Fruit fly (Drosophila melanogaster) whole organism, embryonic: ENCODE data around the gene Paics.
A peak's percentile ranks its signal among the peaks of the same experiment; 100 is the strongest.

ENCODE experiments used
- Aef1 ChIP-seq: fragments of 200-800 bp; sonication (Bioruptor generic); IDR thresholded peaks from 3 replicates; pipeline ENCODE4 v1.3.6; 2022; ENCODE audit warnings: missing biosample characterization, missing genetic modification characterization
- Blimp-1 ChIP-seq: fragments of 200-800 bp; sonication (Bioruptor generic); optimal IDR thresholded peaks from 3 replicates; lab custom pipeline; 2018; ENCODE audit warnings: missing biosample characterization, missing genetic modification characterization, mild to moderate bottlenecking, moderate library complexity, missing genetic modification reagents
- CG10267 ChIP-seq: fragments of 200-800 bp; sonication (Bioruptor generic); optimal IDR thresholded peaks from 2 replicates; lab custom pipeline; 2018; ENCODE audit warnings: missing biosample characterization, mild to moderate bottlenecking, missing genetic modification characterization, moderate library complexity
- CG10366 ChIP-seq: fragments of 200-800 bp; sonication (Bioruptor generic); IDR thresholded peaks from 2 replicates; pipeline ENCODE4 v1.3.6; 2022; ENCODE audit warnings: missing biosample characterization, missing genetic modification characterization
- CG14441 ChIP-seq: fragments of 200-800 bp; sonication (Bioruptor generic); IDR thresholded peaks from 2 replicates; pipeline ENCODE4 v1.3.6; 2022; ENCODE audit warnings: missing biosample characterization, missing genetic modification characterization
- CG14710 ChIP-seq: fragments of 200-800 bp; sonication (Bioruptor generic); optimal IDR thresholded peaks from 3 replicates; lab custom pipeline; 2019; ENCODE audit warnings: missing biosample characterization, mild to moderate bottlenecking, missing genetic modification characterization, moderate library complexity
- CG15011 ChIP-seq: fragments of 200-800 bp; sonication (Bioruptor generic); optimal IDR thresholded peaks from 3 replicates; lab custom pipeline; 2018; ENCODE audit warnings: missing biosample characterization, mild to moderate bottlenecking, missing genetic modification characterization
- CG1647 ChIP-seq: fragments of 200-800 bp; sonication (Bioruptor generic); optimal IDR thresholded peaks from 3 replicates; lab custom pipeline; 2016; ENCODE audit warnings: missing biosample characterization, missing genetic modification characterization
- CG16779 ChIP-seq: fragments of 200-800 bp; sonication (Bioruptor generic); IDR thresholded peaks from 2 replicates; pipeline ENCODE4 v1.3.6; 2022; ENCODE audit warnings: missing biosample characterization, missing genetic modification characterization
- CG17328 ChIP-seq: fragments of 200-800 bp; sonication (Bioruptor generic); IDR thresholded peaks from 2 replicates; pipeline ENCODE4 v1.3.6; 2022; ENCODE audit warnings: missing biosample characterization, missing genetic modification characterization
- CG17612 ChIP-seq: fragments of 200-800 bp; sonication (Bioruptor generic); IDR thresholded peaks from 2 replicates; pipeline ENCODE4 v1.3.6; 2022; ENCODE audit warnings: missing biosample characterization, missing genetic modification characterization
- CG17912 ChIP-seq: fragments of 200-800 bp; sonication (Bioruptor generic); optimal IDR thresholded peaks from 2 replicates; lab custom pipeline; 2018; ENCODE audit warnings: missing biosample characterization, mild to moderate bottlenecking, missing genetic modification characterization
- CG2875 ChIP-seq: fragments of 200-800 bp; sonication (Bioruptor generic); optimal IDR thresholded peaks from 2 replicates; lab custom pipeline; 2017; ENCODE audit warnings: missing biosample characterization, mild to moderate bottlenecking, missing genetic modification characterization, missing genetic modification reagents
- CG3065 ChIP-seq: fragments of 200-800 bp; sonication (Bioruptor generic); optimal IDR thresholded peaks from 2 replicates; lab custom pipeline; 2016; ENCODE audit warnings: missing biosample characterization, missing genetic modification characterization
- CG3163 ChIP-seq: fragments of 200-800 bp; sonication (Bioruptor generic); optimal IDR thresholded peaks from 3 replicates; lab custom pipeline; 2016; ENCODE audit warnings: missing biosample characterization, missing genetic modification characterization
- CG32772 ChIP-seq: fragments of 200-800 bp; sonication (Bioruptor generic); IDR thresholded peaks from 2 replicates; pipeline ENCODE4 v1.3.6; 2022; ENCODE audit warnings: missing biosample characterization, missing genetic modification characterization
- CG34224 ChIP-seq: fragments of 200-800 bp; sonication (Bioruptor generic); IDR thresholded peaks from 3 replicates; pipeline ENCODE4 v1.3.6; 2022; ENCODE audit warnings: missing biosample characterization, missing genetic modification characterization; ENCODE audit not compliant: partially characterized antibody
- CG3847 ChIP-seq: fragments of 200-800 bp; sonication (Bioruptor generic); IDR thresholded peaks from 2 replicates; pipeline ENCODE4 v1.3.6; 2022; ENCODE audit warnings: missing biosample characterization, missing genetic modification characterization
- CG3995 ChIP-seq: fragments of 200-800 bp; sonication (Bioruptor generic); optimal IDR thresholded peaks from 3 replicates; lab custom pipeline; 2016; ENCODE audit warnings: missing biosample characterization, missing genetic modification characterization
- CG4424 ChIP-seq: fragments of 200-800 bp; sonication (Bioruptor generic); optimal IDR thresholded peaks from 3 replicates; lab custom pipeline; 2016; ENCODE audit warnings: missing biosample characterization, missing genetic modification characterization
- CG8281 ChIP-seq: fragments of 200-800 bp; sonication (Bioruptor generic); optimal IDR thresholded peaks from 2 replicates; lab custom pipeline; 2018; ENCODE audit warnings: missing biosample characterization, mild to moderate bottlenecking, missing genetic modification characterization, moderate library complexity
- CG8359 ChIP-seq: fragments of 200-800 bp; sonication (Bioruptor generic); optimal IDR thresholded peaks from 2 replicates; lab custom pipeline; 2017; ENCODE audit warnings: missing biosample characterization, mild to moderate bottlenecking, missing genetic modification characterization, borderline replicate concordance
- CG8478 ChIP-seq: fragments of >200 bp; optimal IDR thresholded peaks from 2 replicates; lab custom pipeline; 2018
- Chrac-16 ChIP-seq: fragments of 200-800 bp; sonication (Bioruptor generic); optimal IDR thresholded peaks from 3 replicates; lab custom pipeline; 2016; ENCODE audit warnings: missing biosample characterization, missing genetic modification characterization
- Doc2 ChIP-seq: fragments of 200-800 bp; sonication (Bioruptor generic); IDR thresholded peaks from 2 replicates; pipeline ENCODE4 v1.3.6; 2022; ENCODE audit warnings: missing biosample characterization, missing genetic modification characterization
- Eip74EF ChIP-seq, 2 experiments: fragments of 200-800 bp in 1 of 2; fragments of >200 bp in 1 of 2; sonication (Bioruptor generic) in 1 of 2; optimal IDR thresholded peaks; 2 replicates each; lab custom pipeline; 2017 to 2019; ENCODE audit warnings: missing biosample characterization in 2 of 2, missing genetic modification characterization in 2 of 2, mild to moderate bottlenecking in 1 of 2, moderate library complexity in 1 of 2
- GATAe ChIP-seq: fragments of 200-800 bp; sonication (Bioruptor generic); conservative IDR thresholded peaks from 2 replicates; pipeline ENCODE4 v1.3.6; 2022; ENCODE audit warnings: missing biosample characterization, missing genetic modification characterization
- MBD-R2 ChIP-seq: fragments of 200-800 bp; sonication (Bioruptor generic); IDR thresholded peaks from 2 replicates; pipeline ENCODE4 v1.3.6; 2022; ENCODE audit warnings: missing biosample characterization, missing genetic modification characterization
- Nf-YC ChIP-seq: fragments of 200-800 bp; optimal IDR thresholded peaks from 3 replicates; lab custom pipeline; 2019; ENCODE audit warnings: missing biosample characterization, mild to moderate bottlenecking, missing genetic modification characterization, moderate library complexity
- Optix ChIP-seq: fragments of 200-800 bp; sonication (Bioruptor generic); IDR thresholded peaks from 3 replicates; pipeline ENCODE4 v1.3.6; 2022; ENCODE audit warnings: missing biosample characterization, missing genetic modification characterization
- Sox100B ChIP-seq: fragments of 200-800 bp; sonication (Bioruptor generic); optimal IDR thresholded peaks from 3 replicates; lab custom pipeline; 2018; ENCODE audit warnings: missing biosample characterization, mild to moderate bottlenecking, missing genetic modification characterization
- Sox102F ChIP-seq: fragments of 200-800 bp; sonication (Bioruptor generic); optimal IDR thresholded peaks from 2 replicates; lab custom pipeline; 2018; ENCODE audit warnings: missing biosample characterization, mild to moderate bottlenecking, missing genetic modification characterization, moderate library complexity
- Trl ChIP-seq, 3 experiments: fragments of >200 bp in 2 of 3; fragments of 200-800 bp in 1 of 3; sonication (Bioruptor generic) in 1 of 3; optimal IDR thresholded peaks; 2 replicates in 1 of 3; 3 replicates in 2 of 3; lab custom pipeline; 2016 to 2017; ENCODE audit warnings: missing biosample characterization in 1 of 3, missing genetic modification characterization in 1 of 3
- Usf ChIP-seq: fragments of 200-800 bp; sonication (Bioruptor generic); optimal IDR thresholded peaks from 2 replicates; lab custom pipeline; 2017; ENCODE audit warnings: missing genotype, missing biosample characterization, missing genetic modification characterization
- aop ChIP-seq: fragments of 200-800 bp; sonication (Bioruptor generic); IDR thresholded peaks from 2 replicates; pipeline ENCODE4 v1.3.6; 2022; ENCODE audit warnings: missing biosample characterization, missing genetic modification characterization
- az2 ChIP-seq: fragments of 200-800 bp; sonication (Bioruptor generic); optimal IDR thresholded peaks from 3 replicates; lab custom pipeline; 2016; ENCODE audit warnings: missing biosample characterization, missing genetic modification characterization
- bowl ChIP-seq: fragments of 200-800 bp; sonication (Bioruptor generic); IDR thresholded peaks from 2 replicates; pipeline ENCODE4 v1.3.6; 2022; ENCODE audit warnings: missing biosample characterization, missing genetic modification characterization
- cas ChIP-seq: fragments of 200-800 bp; sonication (Bioruptor generic); IDR thresholded peaks from 2 replicates; pipeline ENCODE4 v1.3.6; 2022; ENCODE audit warnings: missing biosample characterization, missing genetic modification characterization
- crol ChIP-seq: fragments of 200-800 bp; sonication (Bioruptor generic); IDR thresholded peaks from 2 replicates; pipeline ENCODE4 v1.3.6; 2022; ENCODE audit warnings: missing biosample characterization, missing genetic modification characterization
- dimm ChIP-seq: fragments of 200-800 bp; sonication (Bioruptor generic); IDR thresholded peaks from 2 replicates; pipeline ENCODE4 v1.3.6; 2022; ENCODE audit warnings: missing biosample characterization, missing genetic modification characterization
- emc ChIP-seq: fragments of 200-800 bp; sonication (Bioruptor generic); optimal IDR thresholded peaks from 2 replicates; lab custom pipeline; 2016; ENCODE audit warnings: missing biosample characterization, missing genetic modification characterization
- her ChIP-seq: fragments of 200-800 bp; sonication (Bioruptor generic); optimal IDR thresholded peaks from 2 replicates; lab custom pipeline; 2016; ENCODE audit warnings: missing biosample characterization, missing genetic modification characterization
- nau ChIP-seq: fragments of 200-800 bp; sonication (Bioruptor generic); optimal IDR thresholded peaks from 3 replicates; lab custom pipeline; 2017; ENCODE audit warnings: missing biosample characterization, mild to moderate bottlenecking, missing genetic modification characterization, missing genetic modification reagents
- nerfin-2 ChIP-seq: fragments of 200-800 bp; sonication (Bioruptor generic); IDR thresholded peaks from 2 replicates; pipeline ENCODE4 v1.3.6; 2022; ENCODE audit warnings: missing biosample characterization, missing genetic modification characterization; ENCODE audit not compliant: partially characterized antibody
- oc ChIP-seq: fragments of 200-800 bp; sonication (Bioruptor generic); optimal IDR thresholded peaks from 2 replicates; lab custom pipeline; 2018; ENCODE audit warnings: missing biosample characterization, mild to moderate bottlenecking, missing genetic modification characterization, moderate library complexity
- pfk ChIP-seq: fragments of 200-800 bp; sonication (Bioruptor generic); optimal IDR thresholded peaks from 2 replicates; lab custom pipeline; 2018; ENCODE audit warnings: missing biosample characterization, mild to moderate bottlenecking, missing genetic modification characterization, moderate library complexity
- psq ChIP-seq: fragments of 200-800 bp; sonication (Bioruptor generic); optimal IDR thresholded peaks from 2 replicates; lab custom pipeline; 2017; ENCODE audit warnings: missing biosample characterization, missing genetic modification characterization
- sima ChIP-seq: fragments of 200-800 bp; sonication (Bioruptor generic); optimal IDR thresholded peaks from 2 replicates; lab custom pipeline; 2016; ENCODE audit warnings: missing biosample characterization, missing genetic modification characterization
- trh ChIP-seq: fragments of 200-800 bp; sonication (Bioruptor generic); optimal IDR thresholded peaks from 2 replicates; lab custom pipeline; 2016; ENCODE audit warnings: missing biosample characterization, missing genetic modification characterization
- zen2 ChIP-seq: fragments of 200-800 bp; sonication (Bioruptor generic); IDR thresholded peaks from 3 replicates; pipeline ENCODE4 v1.3.6; 2022; ENCODE audit warnings: missing biosample characterization, missing genetic modification characterization; ENCODE audit not compliant: partially characterized antibody

The Paics gene

dm6 chrX:12737735-12738390 lies 22.6 kb downstream of the Paics start (continued):
- no peak for TF ChIP-seq nerfin-2 (GFP tag; lab: Robert Waterston, UW)
- no peak for TF ChIP-seq Usf
- TF ChIP-seq CG14710 (tag; lab: Kevin White, UChicago): peak; percentile 76
- TF ChIP-seq Chrac-16 (GFP tag; lab: Kevin White, UChicago): peak; percentile 55
- peak; percentile 92 for TF ChIP-seq Sox100B (GFP tag; lab: Kevin White, UChicago)
- TF ChIP-seq Nf-YC (tag; lab: Kevin White, UChicago): peak; percentile 25
- TF ChIP-seq CG17612 (GFP tag; lab: Robert Waterston, UW): no peak
- TF ChIP-seq crol (GFP tag; lab: Robert Waterston, UW): no peak
- TF ChIP-seq CG3065 (GFP tag; lab: Kevin White, UChicago): no peak
- TF ChIP-seq CG17912: no peak
- peak; percentile 77 for TF ChIP-seq Blimp-1 (GFP tag; lab: Kevin White, UChicago)
- no peak for TF ChIP-seq emc (GFP tag; lab: Kevin White, UChicago)
- TF ChIP-seq zen2 (GFP tag; lab: Robert Waterston, UW): no peak
- TF ChIP-seq pfk (GFP tag; lab: Kevin White, UChicago): no peak
- no peak for TF ChIP-seq CG8478 (lab: Kevin White, UChicago)
- TF ChIP-seq CG15011 (GFP tag; lab: Kevin White, UChicago): peak; percentile 23
- peak; percentile 27; the same call in 1 of the 2 replicates for TF ChIP-seq CG10366 (GFP tag; lab: Robert Waterston, UW)
- TF ChIP-seq CG3847 (GFP tag; lab: Robert Waterston, UW): no peak
- no peak for TF ChIP-seq aop (GFP tag; lab: Robert Waterston, UW)
- TF ChIP-seq CG34224: no peak
- no peak for TF ChIP-seq Aef1 (GFP tag; lab: Robert Waterston, UW)
- no peak for TF ChIP-seq psq (GFP tag; lab: Kevin White, UChicago)
- no peak for TF ChIP-seq bowl (GFP tag; lab: Robert Waterston, UW)
- TF ChIP-seq Optix (GFP tag; lab: Robert Waterston, UW): no peak
- peak; percentile 25 for TF ChIP-seq nau
- TF ChIP-seq Sox102F: peak; percentile 87
- peak; percentile 54 for TF ChIP-seq CG8281
- no peak for TF ChIP-seq GATAe (GFP tag; lab: Robert Waterston, UW)
- peak; percentile 64 for TF ChIP-seq CG4424 (GFP tag; lab: Kevin White, UChicago)
- peak; percentile 62 for TF ChIP-seq az2 (GFP tag; lab: Kevin White, UChicago)
- TF ChIP-seq Trl (optimal IDR thresholded peaks at IDR 0.05; lab: Kevin White, UChicago): no peak
- TF ChIP-seq Trl (GFP tag; optimal IDR thresholded peaks at IDR 0.05; lab: Kevin White, UChicago): peak; percentile 4
- peak; percentile 38 for TF ChIP-seq CG8359 (GFP tag; lab: Kevin White, UChicago)
- TF ChIP-seq CG16779 (GFP tag; lab: Robert Waterston, UW): no peak
- TF ChIP-seq MBD-R2: no peak
- no peak for TF ChIP-seq her (GFP tag; lab: Kevin White, UChicago)
- TF ChIP-seq CG2875 (GFP tag; lab: Kevin White, UChicago): peak; percentile 41
- TF ChIP-seq Eip74EF (GFP tag; optimal IDR thresholded peaks at IDR 0.05; lab: Kevin White, UChicago): peak in 1 of 2 experiments; percentile 79
- no peak for TF ChIP-seq cas
- TF ChIP-seq trh (GFP tag; lab: Kevin White, UChicago): peak; percentile 20
- TF ChIP-seq CG3995: no peak
- no peak for TF ChIP-seq CG1647 (GFP tag; lab: Kevin White, UChicago)
- TF ChIP-seq CG14441: peak; percentile 53; the same call in 1 of the 2 replicates
- no peak for TF ChIP-seq CG3163 (GFP tag; lab: Kevin White, UChicago)
- TF ChIP-seq CG32772 (GFP tag; lab: Robert Waterston, UW): no peak; the same call in 1 of the 2 replicates
- TF ChIP-seq oc: peak; percentile 38
- no peak for TF ChIP-seq Doc2 (GFP tag; lab: Robert Waterston, UW)
- no peak for TF ChIP-seq dimm (GFP tag; lab: Robert Waterston, UW)
- TF ChIP-seq sima (GFP tag; lab: Kevin White, UChicago): no peak
- 0 out of 2 replicates have a peak, but pooled peaks have one; percentile 42 for TF ChIP-seq CG17328 (GFP tag; lab: Robert Waterston, UW)
- peak; percentile 71 for TF ChIP-seq CG10267 (tag; lab: Kevin White, UChicago)
